Worm (Caenorhabditis elegans) whole organism, mixed stage, embryonic: ENCODE results near the gene Y42H9B.3.

Experiments
- blmp-1 ChIP-seq: fragments of 150-350 bp; optimal IDR thresholded peaks from 2 replicates; lab custom pipeline; 2014; ENCODE audit warnings: missing biosample characterization, missing genetic modification characterization
- ceh-43 ChIP-seq: fragments of 200-800 bp; sonication (Bioruptor generic); optimal IDR thresholded peaks from 2 replicates; lab custom pipeline; 2018; ENCODE audit warnings: mild to moderate bottlenecking, missing genetic modification characterization, moderate library complexity, missing compliant biosample characterization
- lsy-2 ChIP-seq: fragments of 150-350 bp; optimal IDR thresholded peaks from 2 replicates; lab custom pipeline; 2014; ENCODE audit warnings: missing biosample characterization, missing genetic modification characterization
- nhr-237 ChIP-seq: fragments of 150-350 bp; optimal IDR thresholded peaks from 2 replicates; lab custom pipeline; 2014; ENCODE audit warnings: missing biosample characterization, missing genetic modification characterization
- snpc-4 ChIP-seq: fragments of 150-350 bp; optimal IDR thresholded peaks from 2 replicates; lab custom pipeline; 2014; ENCODE audit warnings: missing biosample characterization, missing genetic modification characterization

DNA sequence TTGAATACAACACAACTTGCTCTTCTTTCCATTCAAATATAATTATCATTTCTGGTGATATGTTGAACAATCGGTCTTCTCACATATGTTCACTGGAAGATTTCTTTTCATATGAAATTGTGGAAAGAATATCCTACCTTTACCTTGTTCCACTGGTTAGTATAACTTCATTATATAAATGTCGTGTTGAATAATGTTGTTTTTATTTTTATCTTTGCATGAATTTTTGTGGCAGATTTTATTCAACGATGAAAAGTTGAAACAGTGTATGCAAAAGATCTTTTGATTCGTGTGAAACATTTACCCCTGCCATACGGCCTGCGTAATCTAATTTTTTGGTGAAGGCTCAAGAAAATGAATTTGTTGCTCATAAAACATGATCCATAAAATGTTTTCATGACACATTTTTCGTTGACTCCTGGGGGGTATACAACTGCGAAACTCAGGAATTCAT, 50.3 kb downstream of the Y42H9B.3 start:
- no peak for TF ChIP-seq ceh-43 (GFP tag; lab: Kevin White, UChicago)
- TF ChIP-seq blmp-1 (tag; lab: Kevin White, UChicago): no peak
- no peak for TF ChIP-seq lsy-2 (tag; lab: Kevin White, UChicago)
- no peak for TF ChIP-seq nhr-237
- TF ChIP-seq snpc-4 (tag; lab: Kevin White, UChicago): no peak
